Worm (Caenorhabditis elegans): ENCODE results near the gene cyn-11.

cyn-11 gene

ce11 chrII:8732339-8733100 is 16.4 kb upstream of the cyn-11 start, which contains the start of gene rol-6:
rol-6 (plus strand) TSS chrII:8733050.
- no peak for TF ChIP-seq med-1 (GFP tag; optimal IDR thresholded peaks at IDR 0.05; ENCODE audit: insufficient read depth)
- TF ChIP-seq cog-1 (tag; optimal IDR thresholded peaks at IDR 0.05) = no peak
- no peak for TF ChIP-seq T22C8.4 (GFP tag; IDR thresholded peaks at IDR 0.05)

DNA sequence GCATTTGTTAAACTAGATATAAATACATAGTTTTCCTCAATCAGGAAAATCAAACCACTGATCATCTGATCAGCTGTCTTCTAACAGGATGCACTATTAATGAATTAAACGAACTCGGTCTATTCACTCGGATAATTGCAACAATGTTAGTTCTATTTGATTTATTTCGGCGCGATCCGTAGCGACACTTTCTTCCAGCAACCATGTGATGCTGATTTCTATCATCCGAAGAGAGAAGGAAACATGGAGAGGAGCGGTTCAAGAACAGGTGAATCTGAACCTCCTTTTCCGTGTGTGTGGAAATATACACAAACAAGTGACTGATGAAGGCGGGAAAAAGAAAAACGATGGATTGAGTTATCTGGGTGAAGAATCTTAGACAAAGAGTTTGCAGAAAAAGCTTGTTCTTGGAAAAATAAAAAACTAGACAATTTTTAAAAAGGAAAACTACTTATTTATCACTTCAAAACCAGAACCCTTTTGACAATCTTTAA is 15.7 kb upstream of the cyn-11 start:
- TF ChIP-seq tab-1 (GFP tag; IDR thresholded peaks at IDR 0.05) (no peak), ref-1 (GFP tag; conservative IDR thresholded peaks at IDR 0.05) (no peak), ztf-23 (GFP tag; IDR thresholded peaks at IDR 0.05) (no peak), T22C8.4 (GFP tag; IDR thresholded peaks at IDR 0.05) (no peak), flt-1 (GFP tag; IDR thresholded peaks at IDR 0.05) (no peak), klf-2 (GFP tag; conservative IDR thresholded peaks at IDR 0.05) (no peak)

ce11 chrII:8730960-8731693 is 15.0 kb upstream of the cyn-11 start:
- TF ChIP-seq tab-1 (GFP tag; IDR thresholded peaks at IDR 0.05) (no peak), T22C8.4 (GFP tag; IDR thresholded peaks at IDR 0.05) (no peak), klf-2 (GFP tag; conservative IDR thresholded peaks at IDR 0.05) (no peak), ztf-29 (GFP tag; IDR thresholded peaks at IDR 0.05) (no peak), ztf-23 (GFP tag; IDR thresholded peaks at IDR 0.05) (no peak), flt-1 (GFP tag; IDR thresholded peaks at IDR 0.05) (no peak), med-1 (GFP tag; optimal IDR thresholded peaks at IDR 0.05; ENCODE audit: insufficient read depth) (no peak), ref-1 (GFP tag; conservative IDR thresholded peaks at IDR 0.05) (no peak), cog-1 (tag; optimal IDR thresholded peaks at IDR 0.05) (no peak)

- no peak for TF ChIP-seq flt-1 (GFP tag; IDR thresholded peaks at IDR 0.05)
- TF ChIP-seq ref-1 (GFP tag; conservative IDR thresholded peaks at IDR 0.05) = no peak
- no peak for TF ChIP-seq T22C8.4 (GFP tag; IDR thresholded peaks at IDR 0.05)
- no peak for TF ChIP-seq tab-1 (GFP tag; IDR thresholded peaks at IDR 0.05)
- TF ChIP-seq cog-1 (tag; optimal IDR thresholded peaks at IDR 0.05) = no peak
- TF ChIP-seq klf-2 (GFP tag; conservative IDR thresholded peaks at IDR 0.05) = no peak
- TF ChIP-seq ztf-29 (GFP tag; IDR thresholded peaks at IDR 0.05) = no peak
- TF ChIP-seq ztf-23 (GFP tag; IDR thresholded peaks at IDR 0.05) = no peak
- TF ChIP-seq med-1 (GFP tag; optimal IDR thresholded peaks at IDR 0.05; ENCODE audit: insufficient read depth) = no peak
Observed at ce11 chrII:8730281-8730680, 14.2 kb upstream of the cyn-11 start.

ce11 chrII:8726700-8727099 is 10.6 kb upstream of the cyn-11 start, which contains the start of gene T01B7.9:
T01B7.9 (minus strand) TSS chrII:8726800.
- TF ChIP-seq med-1 (GFP tag; optimal IDR thresholded peaks at IDR 0.05; ENCODE audit: insufficient read depth) (no peak), klf-2 (GFP tag; conservative IDR thresholded peaks at IDR 0.05) (no peak)

ce11 chrII:8721955-8722524 is 6.0 kb upstream of the cyn-11 start, which contains the start of gene trcs-2:
trcs-2 (plus strand) TSS chrII:8722474.
- TF ChIP-seq ztf-23 (GFP tag; IDR thresholded peaks at IDR 0.05) = no peak
- no peak for TF ChIP-seq ztf-29 (GFP tag; IDR thresholded peaks at IDR 0.05)
- no peak for TF ChIP-seq klf-2 (GFP tag; conservative IDR thresholded peaks at IDR 0.05)
- no peak for TF ChIP-seq T22C8.4 (GFP tag; IDR thresholded peaks at IDR 0.05)
- no peak for TF ChIP-seq med-1 (GFP tag; optimal IDR thresholded peaks at IDR 0.05; ENCODE audit: insufficient read depth)
- TF ChIP-seq tab-1 (GFP tag; IDR thresholded peaks at IDR 0.05) = no peak
- no peak for TF ChIP-seq flt-1 (GFP tag; IDR thresholded peaks at IDR 0.05)
- no peak for TF ChIP-seq cog-1 (tag; optimal IDR thresholded peaks at IDR 0.05)
- TF ChIP-seq ref-1 (GFP tag; conservative IDR thresholded peaks at IDR 0.05) = no peak

ce11 chrII:8717579-8717978 is 1.5 kb upstream of the cyn-11 start:
- TF ChIP-seq flt-1 (GFP tag; IDR thresholded peaks at IDR 0.05) (no peak), cog-1 (tag; optimal IDR thresholded peaks at IDR 0.05) (no peak), klf-2 (GFP tag; conservative IDR thresholded peaks at IDR 0.05) (no peak), med-1 (GFP tag; optimal IDR thresholded peaks at IDR 0.05; ENCODE audit: insufficient read depth) (no peak), ztf-29 (GFP tag; IDR thresholded peaks at IDR 0.05) (no peak), ref-1 (GFP tag; conservative IDR thresholded peaks at IDR 0.05) (no peak), T22C8.4 (GFP tag; IDR thresholded peaks at IDR 0.05) (no peak), tab-1 (GFP tag; IDR thresholded peaks at IDR 0.05) (no peak), ztf-23 (GFP tag; IDR thresholded peaks at IDR 0.05) (no peak)

DNA sequence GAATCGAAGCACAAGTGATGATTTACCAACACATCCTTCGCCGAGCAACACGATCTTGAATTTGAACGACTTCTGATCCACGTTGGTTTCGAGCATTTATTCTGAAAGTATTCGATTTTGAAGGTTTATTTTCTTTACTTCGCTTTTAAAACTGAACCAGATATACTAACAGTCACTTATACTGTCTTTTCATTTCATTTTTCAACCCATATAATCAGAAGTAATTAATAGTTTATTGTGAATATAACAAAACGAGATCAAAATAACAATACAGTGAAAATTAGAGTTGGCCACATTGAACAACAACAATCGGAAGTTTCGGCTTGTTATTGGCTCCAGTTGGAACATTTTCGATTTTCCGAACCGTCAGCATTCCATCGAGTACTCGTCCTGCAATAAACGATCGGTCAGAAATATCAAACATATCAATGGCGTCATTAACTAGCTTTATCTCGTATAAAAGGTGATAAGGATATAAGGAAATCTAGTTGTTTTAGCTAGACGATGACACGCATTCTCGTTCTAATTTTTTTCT is 1.1 kb downstream of the cyn-11 start, which contains the start of the genes rab-21 and T01B7.13:
Gene rab-21, minus strand, starts transcription at position 101 of the 535 bp plus-strand sequence.
Gene T01B7.13, plus strand, starts transcription at position 485 of the 535 bp plus-strand sequence.
- no peak for TF ChIP-seq ztf-23 (GFP tag; IDR thresholded peaks at IDR 0.05)
- TF ChIP-seq T22C8.4 (GFP tag; IDR thresholded peaks at IDR 0.05) = no peak
- no peak for TF ChIP-seq med-1 (GFP tag; optimal IDR thresholded peaks at IDR 0.05; ENCODE audit: insufficient read depth)
- no peak for TF ChIP-seq klf-2 (GFP tag; conservative IDR thresholded peaks at IDR 0.05)
- TF ChIP-seq flt-1 (GFP tag; IDR thresholded peaks at IDR 0.05) = no peak
- TF ChIP-seq tab-1 (GFP tag; IDR thresholded peaks at IDR 0.05) = no peak
- TF ChIP-seq ztf-29 (GFP tag; IDR thresholded peaks at IDR 0.05) = no peak
- TF ChIP-seq cog-1 (tag; optimal IDR thresholded peaks at IDR 0.05) = no peak
- TF ChIP-seq ref-1 (GFP tag; conservative IDR thresholded peaks at IDR 0.05) = no peak

DNA sequence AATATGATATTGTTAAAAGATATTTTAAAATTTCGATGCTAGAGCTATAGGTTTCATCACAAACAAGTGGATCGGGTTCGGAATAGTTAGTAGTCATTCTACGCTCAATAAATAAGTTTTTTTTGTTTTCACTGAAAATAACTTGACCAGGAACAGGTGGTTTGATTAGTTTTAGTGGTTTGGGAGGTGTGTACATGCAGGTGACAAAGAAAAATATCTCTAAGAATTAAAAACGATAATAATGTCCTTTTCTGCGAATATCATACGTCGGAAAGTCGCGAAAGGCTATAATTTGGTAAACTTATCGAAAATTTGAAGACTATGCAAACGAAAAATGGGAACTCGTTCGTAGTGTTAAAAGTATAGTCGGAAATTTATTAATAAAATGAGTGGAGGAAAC is 5.8 kb downstream of the cyn-11 start, which contains the start of gene srg-15:
Gene srg-15, minus strand, starts transcription at position 101 of the 400 bp plus-strand sequence.
- TF ChIP-seq ztf-23 (GFP tag; IDR thresholded peaks at IDR 0.05) (no peak), cog-1 (tag; optimal IDR thresholded peaks at IDR 0.05) (no peak), T22C8.4 (GFP tag; IDR thresholded peaks at IDR 0.05) (no peak), klf-2 (GFP tag; conservative IDR thresholded peaks at IDR 0.05) (no peak), tab-1 (GFP tag; IDR thresholded peaks at IDR 0.05) (no peak), ref-1 (GFP tag; conservative IDR thresholded peaks at IDR 0.05) (no peak), flt-1 (GFP tag; IDR thresholded peaks at IDR 0.05) (no peak), ztf-29 (GFP tag; IDR thresholded peaks at IDR 0.05) (no peak), med-1 (GFP tag; optimal IDR thresholded peaks at IDR 0.05; ENCODE audit: insufficient read depth) (no peak)

Data from whole organism, midembryonic.